Worm (Caenorhabditis elegans) whole organism, early embryonic: ENCODE measurements around the gene gst-32.

ENCODE experiments used
- B0310.2 ChIP-seq: sonication (generic microtip); optimal IDR thresholded peaks from 2 replicates; lab custom pipeline; 2016; ENCODE audit warnings: mild to moderate bottlenecking, missing genetic modification characterization, missing compliant biosample characterization
- F13C5.2 ChIP-seq: sonication (generic microtip); optimal IDR thresholded peaks from 2 replicates; lab custom pipeline; 2017; ENCODE audit warnings: mild to moderate bottlenecking, missing genetic modification characterization, inconsistent platforms, missing compliant biosample characterization
- tbx-11 ChIP-seq: fragments of 200-800 bp; sonication (Bioruptor generic); IDR thresholded peaks from 2 replicates; pipeline ENCODE4 v1.3.6; 2022; ENCODE audit warnings: missing genetic modification characterization, missing compliant biosample characterization

- TF ChIP-seq B0310.2 (tag; lab: Kevin White, UChicago) = no peak
- TF ChIP-seq tbx-11 (GFP tag; lab: Robert Waterston, UW) = no peak
- TF ChIP-seq F13C5.2 (tag; lab: Kevin White, UChicago) = no peak
Observed at ce11 chrII:15164453-15164852, 13.9 kb downstream of the gst-32 start, which contains the start of gene gst-26.
